Fruit fly (Drosophila melanogaster) Kc167 (cell line): ENCODE results near the gene Twdlalpha.

Experiments used
- Myc ChIP-seq: fragments of >200 bp; optimal IDR thresholded peaks from 2 replicates; lab custom pipeline; 2017; ENCODE audit warnings: missing external identifiers
- h ChIP-seq: fragments of >200 bp; optimal IDR thresholded peaks from 3 replicates; lab custom pipeline; 2018; ENCODE audit warnings: missing external identifiers
- insv ChIP-seq: fragments of >200 bp; optimal IDR thresholded peaks from 3 replicates; lab custom pipeline; 2018; ENCODE audit warnings: missing external identifiers
- psq ChIP-seq: fragments of >200 bp; optimal IDR thresholded peaks from 2 replicates; lab custom pipeline; 2017; ENCODE audit warnings: missing external identifiers
- ttk ChIP-seq: sonication (Bioruptor generic); optimal IDR thresholded peaks from 2 replicates; lab custom pipeline; 2017; ENCODE audit warnings: missing external identifiers

dm6 chrX:16757645-16758044 lies 15.0 kb downstream of the Twdlalpha start:
- no peak for TF ChIP-seq ttk (lab: Kevin White, UChicago)
- no peak for TF ChIP-seq Myc
- TF ChIP-seq psq (lab: Kevin White, UChicago), result no peak
- no peak for TF ChIP-seq insv
- TF ChIP-seq h (lab: Kevin White, UChicago), result no peak
